Worm (Caenorhabditis elegans): ENCODE measurements around the gene F43D2.3.

F43D2.3 gene

ce11 chrV:14680014-14680413 is 48.3 kb downstream of the F43D2.3 start, which contains the start of gene C47E8.3:
C47E8.3 (plus strand) TSS chrV:14680314.
- TF ChIP-seq mab-9 (GFP tag; IDR thresholded peaks at IDR 0.05) (no peak), xbp-1 (tag; optimal IDR thresholded peaks at IDR 0.05) (no peak), lsy-2 (tag; optimal IDR thresholded peaks at IDR 0.05) (no peak), unc-62 (GFP tag; optimal IDR thresholded peaks at IDR 0.05) (no peak), mef-2 (tag; optimal IDR thresholded peaks at IDR 0.05) (no peak), tlp-1 (tag; optimal IDR thresholded peaks at IDR 0.05) (no peak), C16A3.4 (tag; optimal IDR thresholded peaks at IDR 0.05) (no peak), fos-1 (tag; optimal IDR thresholded peaks at IDR 0.05) (no peak), egl-27 (tag; optimal IDR thresholded peaks at IDR 0.05) (no peak), nhr-71 (tag; optimal IDR thresholded peaks at IDR 0.05) (no peak), C04F5.9 (tag; optimal IDR thresholded peaks at IDR 0.05) (no peak), blmp-1 (tag; optimal IDR thresholded peaks at IDR 0.05) (no peak), lin-13 (GFP tag; optimal IDR thresholded peaks at IDR 0.05) (no peak)
